Worm (Caenorhabditis elegans) whole organism, midembryonic: ENCODE measurements around the gene C33A12.3.

ENCODE experiments used
- T22C8.4 ChIP-seq: fragments of 200-800 bp; sonication (Bioruptor generic); IDR thresholded peaks from 2 replicates; pipeline ENCODE4 v1.3.6; 2022; ENCODE audit warnings: missing genetic modification characterization, missing compliant biosample characterization
- cog-1 ChIP-seq: sonication (generic microtip); optimal IDR thresholded peaks from 2 replicates; lab custom pipeline; 2016; ENCODE audit warnings: missing genetic modification characterization, missing compliant biosample characterization
- flt-1 ChIP-seq: fragments of 200-800 bp; sonication (Bioruptor generic); IDR thresholded peaks from 2 replicates; pipeline ENCODE4 v1.3.6; 2022; ENCODE audit warnings: missing genetic modification characterization, missing compliant biosample characterization
- klf-2 ChIP-seq: fragments of 200-800 bp; sonication (Bioruptor generic); conservative IDR thresholded peaks from 2 replicates; pipeline ENCODE4 v1.3.6; 2022; ENCODE audit warnings: missing genetic modification reagents, missing genetic modification characterization, missing compliant biosample characterization
- med-1 ChIP-seq: sonication (generic microtip); optimal IDR thresholded peaks from 2 replicates; lab custom pipeline; 2017; ENCODE audit warnings: missing genetic modification characterization, mild to moderate bottlenecking, missing compliant biosample characterization, antibody characterized with exemption, missing genetic modification reagents; ENCODE audit not compliant: insufficient read depth
- ref-1 ChIP-seq: fragments of 200-800 bp; sonication (Bioruptor generic); conservative IDR thresholded peaks from 2 replicates; pipeline ENCODE4 v1.3.6; 2022; ENCODE audit warnings: missing genetic modification reagents, missing genetic modification characterization, missing compliant biosample characterization
- tab-1 ChIP-seq: fragments of 200-800 bp; sonication (Bioruptor generic); IDR thresholded peaks from 2 replicates; pipeline ENCODE4 v1.3.6; 2022; ENCODE audit warnings: missing genetic modification characterization, missing compliant biosample characterization
- ztf-23 ChIP-seq: fragments of 200-800 bp; sonication (Bioruptor generic); IDR thresholded peaks from 2 replicates; pipeline ENCODE4 v1.3.6; 2022; ENCODE audit warnings: missing genetic modification reagents, missing genetic modification characterization, missing compliant biosample characterization
- ztf-29 ChIP-seq: fragments of 200-800 bp; sonication (Bioruptor generic); IDR thresholded peaks from 2 replicates; pipeline ENCODE4 v1.3.6; 2022; ENCODE audit warnings: missing genetic modification reagents, missing genetic modification characterization, missing compliant biosample characterization

DNA sequence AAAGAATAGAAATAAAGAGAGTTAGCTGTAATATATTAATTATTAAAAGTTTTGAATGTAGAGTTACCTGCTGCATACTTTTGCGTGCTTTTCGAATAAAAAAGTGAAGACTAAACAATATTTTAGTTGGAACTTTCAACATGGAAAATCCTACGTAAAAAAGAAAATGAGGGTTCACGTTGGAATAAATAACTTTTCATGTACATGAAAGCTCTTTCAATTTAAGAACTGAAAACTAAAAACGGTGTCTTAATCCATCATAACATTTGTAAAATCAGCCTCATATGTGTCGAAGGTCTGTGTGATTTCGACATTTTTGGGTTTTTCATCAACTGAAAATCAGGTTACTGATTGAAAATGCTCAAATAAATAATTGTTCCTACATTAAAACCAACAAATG lies 6.6 kb downstream of the C33A12.3 start, which contains the start of gene ttr-9:
- no peak for TF ChIP-seq cog-1 (tag; lab: Kevin White, UChicago)
- no peak for TF ChIP-seq ztf-29 (GFP tag; lab: Robert Waterston, UW)
- TF ChIP-seq med-1: no peak
- TF ChIP-seq flt-1 (GFP tag; lab: Robert Waterston, UW): no peak
- no peak for TF ChIP-seq klf-2 (GFP tag; lab: Robert Waterston, UW)
- TF ChIP-seq T22C8.4 (GFP tag; lab: Robert Waterston, UW): no peak
- no peak for TF ChIP-seq tab-1
- TF ChIP-seq ztf-23 (GFP tag; lab: Robert Waterston, UW): no peak
- no peak for TF ChIP-seq ref-1 (GFP tag; lab: Robert Waterston, UW)
